Fruit fly (Drosophila melanogaster) whole organism, embryonic: ENCODE data around the gene CG14742.

Source experiments
- B-H1 ChIP-seq: fragments of 200-800 bp; sonication (Bioruptor generic); IDR thresholded peaks from 3 replicates; pipeline ENCODE4 v1.3.6; 2022; ENCODE audit warnings: missing biosample characterization, missing genetic modification characterization
- CG10267 ChIP-seq: fragments of 200-800 bp; sonication (Bioruptor generic); optimal IDR thresholded peaks from 2 replicates; lab custom pipeline; 2018; ENCODE audit warnings: missing biosample characterization, mild to moderate bottlenecking, missing genetic modification characterization, moderate library complexity
- CG17361 ChIP-seq: fragments of 200-800 bp; sonication (Bioruptor generic); IDR thresholded peaks from 3 replicates; pipeline ENCODE4 v1.3.6; 2022; ENCODE audit warnings: missing biosample characterization, missing genetic modification characterization
- CG32532 ChIP-seq: fragments of 200-800 bp; sonication (Bioruptor generic); IDR thresholded peaks from 2 replicates; pipeline ENCODE4 v1.3.6; 2022; ENCODE audit warnings: missing biosample characterization, missing genetic modification characterization
- CG34376 ChIP-seq: fragments of 200-800 bp; sonication (Bioruptor generic); optimal IDR thresholded peaks from 2 replicates; lab custom pipeline; 2018; ENCODE audit warnings: missing biosample characterization, mild to moderate bottlenecking, missing genetic modification characterization
- Doc2 ChIP-seq: fragments of 200-800 bp; sonication (Bioruptor generic); IDR thresholded peaks from 2 replicates; pipeline ENCODE4 v1.3.6; 2022; ENCODE audit warnings: missing biosample characterization, missing genetic modification characterization
- Eip74EF ChIP-seq, 2 experiments: fragments of 200-800 bp in 1 of 2; fragments of >200 bp in 1 of 2; sonication (Bioruptor generic) in 1 of 2; optimal IDR thresholded peaks; 2 replicates each; lab custom pipeline; 2017 to 2019; ENCODE audit warnings: missing biosample characterization in 2 of 2, missing genetic modification characterization in 2 of 2, mild to moderate bottlenecking in 1 of 2, moderate library complexity in 1 of 2
- MESR4 ChIP-seq: fragments of 200-800 bp; sonication (Bioruptor generic); optimal IDR thresholded peaks from 2 replicates; lab custom pipeline; 2018; ENCODE audit warnings: missing biosample characterization, mild to moderate bottlenecking, missing genetic modification characterization, moderate library complexity
- crc ChIP-seq: fragments of 200-800 bp; sonication (Bioruptor generic); optimal IDR thresholded peaks from 2 replicates; lab custom pipeline; 2016; ENCODE audit warnings: missing biosample characterization, missing genetic modification characterization
- inv ChIP-seq: fragments of 200-800 bp; sonication (Bioruptor generic); IDR thresholded peaks from 2 replicates; pipeline ENCODE4 v1.3.6; 2022; ENCODE audit warnings: missing biosample characterization, missing genetic modification characterization; ENCODE audit not compliant: partially characterized antibody
- sima ChIP-seq: fragments of 200-800 bp; sonication (Bioruptor generic); optimal IDR thresholded peaks from 2 replicates; lab custom pipeline; 2016; ENCODE audit warnings: missing biosample characterization, missing genetic modification characterization
- wdn ChIP-seq: fragments of 200-800 bp; sonication (Bioruptor generic); IDR thresholded peaks from 2 replicates; pipeline ENCODE4 v1.3.6; 2022; ENCODE audit warnings: missing biosample characterization, missing genetic modification characterization

dm6 chr3R:12258437-12258836 is 44.1 kb downstream of the CG14742 start, which contains the start of the genes CG44037 and svp:
- TF ChIP-seq B-H1 (GFP tag; lab: Robert Waterston, UW) = no peak
- TF ChIP-seq Doc2 (GFP tag; lab: Robert Waterston, UW) = no peak
- TF ChIP-seq CG17361 (GFP tag; lab: Robert Waterston, UW) = no peak
- no peak for TF ChIP-seq crc
- TF ChIP-seq sima (GFP tag; lab: Kevin White, UChicago) = no peak
- TF ChIP-seq CG10267 (tag; lab: Kevin White, UChicago) = no peak
- TF ChIP-seq wdn = no peak
- no peak for TF ChIP-seq CG34376 (GFP tag; lab: Kevin White, UChicago)
- no peak for TF ChIP-seq Eip74EF (GFP tag; optimal IDR thresholded peaks at IDR 0.05; lab: Kevin White, UChicago)
- TF ChIP-seq CG32532 (GFP tag; lab: Robert Waterston, UW) = no peak
- TF ChIP-seq MESR4 (GFP tag; lab: Kevin White, UChicago) = no peak
- TF ChIP-seq inv (GFP tag; lab: Robert Waterston, UW) = no peak
